Worm (Caenorhabditis elegans) whole organism, midembryonic: Measurements from ENCODE around the gene Y46C8AM.1.

Experiments
- T22C8.4 ChIP-seq: fragments of 200-800 bp; sonication (Bioruptor generic); IDR thresholded peaks from 2 replicates; pipeline ENCODE4 v1.3.6; 2022; ENCODE audit warnings: missing genetic modification characterization, missing compliant biosample characterization
- cog-1 ChIP-seq: sonication (generic microtip); optimal IDR thresholded peaks from 2 replicates; lab custom pipeline; 2016; ENCODE audit warnings: missing genetic modification characterization, missing compliant biosample characterization
- flt-1 ChIP-seq: fragments of 200-800 bp; sonication (Bioruptor generic); IDR thresholded peaks from 2 replicates; pipeline ENCODE4 v1.3.6; 2022; ENCODE audit warnings: missing genetic modification characterization, missing compliant biosample characterization
- klf-2 ChIP-seq: fragments of 200-800 bp; sonication (Bioruptor generic); conservative IDR thresholded peaks from 2 replicates; pipeline ENCODE4 v1.3.6; 2022; ENCODE audit warnings: missing genetic modification reagents, missing genetic modification characterization, missing compliant biosample characterization
- med-1 ChIP-seq: sonication (generic microtip); optimal IDR thresholded peaks from 2 replicates; lab custom pipeline; 2017; ENCODE audit warnings: missing genetic modification characterization, mild to moderate bottlenecking, missing compliant biosample characterization, antibody characterized with exemption, missing genetic modification reagents; ENCODE audit not compliant: insufficient read depth
- ref-1 ChIP-seq: fragments of 200-800 bp; sonication (Bioruptor generic); conservative IDR thresholded peaks from 2 replicates; pipeline ENCODE4 v1.3.6; 2022; ENCODE audit warnings: missing genetic modification reagents, missing genetic modification characterization, missing compliant biosample characterization
- tab-1 ChIP-seq: fragments of 200-800 bp; sonication (Bioruptor generic); IDR thresholded peaks from 2 replicates; pipeline ENCODE4 v1.3.6; 2022; ENCODE audit warnings: missing genetic modification characterization, missing compliant biosample characterization
- ztf-23 ChIP-seq: fragments of 200-800 bp; sonication (Bioruptor generic); IDR thresholded peaks from 2 replicates; pipeline ENCODE4 v1.3.6; 2022; ENCODE audit warnings: missing genetic modification reagents, missing genetic modification characterization, missing compliant biosample characterization
- ztf-29 ChIP-seq: fragments of 200-800 bp; sonication (Bioruptor generic); IDR thresholded peaks from 2 replicates; pipeline ENCODE4 v1.3.6; 2022; ENCODE audit warnings: missing genetic modification reagents, missing genetic modification characterization, missing compliant biosample characterization

Gene Y46C8AM.1

DNA sequence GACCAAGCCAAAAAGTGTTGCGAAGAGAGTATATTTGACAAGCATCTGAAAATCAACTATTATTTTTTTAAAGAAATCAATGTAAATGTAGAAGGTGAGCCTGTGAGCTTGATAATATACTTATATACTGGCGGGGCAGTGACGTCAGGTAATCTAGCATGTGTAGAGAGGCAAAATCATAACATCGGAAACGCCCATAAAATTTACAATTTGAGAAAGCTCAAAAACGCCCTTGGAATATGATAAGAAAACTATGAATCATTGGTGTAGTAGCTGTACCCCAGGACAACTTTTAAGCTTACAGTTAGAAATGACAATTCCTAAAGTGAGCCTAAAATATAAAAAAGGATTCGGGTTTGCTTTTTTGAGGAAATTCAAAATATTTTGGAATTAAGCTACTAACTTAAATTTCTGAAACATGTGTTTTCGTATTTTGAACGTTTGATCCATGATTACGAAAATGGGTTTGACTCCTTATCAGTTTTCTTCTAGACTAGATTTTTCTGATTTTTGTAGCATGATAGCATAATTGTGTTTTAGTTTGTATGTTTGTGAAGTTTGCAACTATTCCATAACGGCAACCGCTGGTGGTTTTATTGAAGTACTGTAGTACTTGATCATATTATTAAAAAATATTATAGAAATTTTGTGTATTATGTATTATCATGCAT lies 20.9 kb upstream of the Y46C8AM.1 start, which contains the start of gene clec-174:
Gene clec-174 (minus strand): TSS at position 51 of the 671 bp plus-strand sequence.
- TF ChIP-seq flt-1 (GFP tag; lab: Robert Waterston, UW) (no peak), ztf-23 (GFP tag; lab: Robert Waterston, UW) (no peak), cog-1 (no peak), tab-1 (GFP tag; lab: Robert Waterston, UW) (no peak), T22C8.4 (GFP tag; lab: Robert Waterston, UW) (no peak), ref-1 (GFP tag; lab: Robert Waterston, UW) (no peak), ztf-29 (GFP tag; lab: Robert Waterston, UW) (no peak), med-1 (GFP tag; lab: Kevin White, UChicago) (no peak), klf-2 (no peak)

DNA sequence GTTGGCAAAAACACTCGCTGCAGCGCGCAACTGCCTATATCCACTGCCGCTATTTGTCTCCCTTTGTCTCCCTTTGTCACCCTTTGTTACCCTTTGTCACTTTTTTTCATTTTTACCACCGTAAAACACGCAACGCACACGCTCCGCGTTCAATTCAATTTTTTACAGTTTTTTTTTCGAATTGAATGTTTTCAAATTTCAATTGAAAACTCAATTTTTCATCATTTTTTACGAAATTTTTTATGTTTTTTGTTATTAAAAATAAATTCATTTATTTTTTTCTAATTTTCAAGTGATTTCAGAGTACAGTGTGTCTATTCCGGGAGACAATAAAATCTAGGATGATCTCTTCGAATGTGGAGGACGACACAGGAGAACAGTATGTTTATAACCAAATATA lies 19.7 kb upstream of the Y46C8AM.1 start, which contains the start of gene Y46C8AL.11:
Gene Y46C8AL.11 (plus strand): TSS at position 301 of the 400 bp plus-strand sequence.
- TF ChIP-seq klf-2 (no peak), tab-1 (GFP tag; lab: Robert Waterston, UW) (no peak), T22C8.4 (GFP tag; lab: Robert Waterston, UW) (no peak), flt-1 (GFP tag; lab: Robert Waterston, UW) (no peak), med-1 (GFP tag; lab: Kevin White, UChicago) (no peak), ztf-29 (GFP tag; lab: Robert Waterston, UW) (no peak), cog-1 (no peak), ztf-23 (GFP tag; lab: Robert Waterston, UW) (no peak), ref-1 (GFP tag; lab: Robert Waterston, UW) (no peak)

DNA sequence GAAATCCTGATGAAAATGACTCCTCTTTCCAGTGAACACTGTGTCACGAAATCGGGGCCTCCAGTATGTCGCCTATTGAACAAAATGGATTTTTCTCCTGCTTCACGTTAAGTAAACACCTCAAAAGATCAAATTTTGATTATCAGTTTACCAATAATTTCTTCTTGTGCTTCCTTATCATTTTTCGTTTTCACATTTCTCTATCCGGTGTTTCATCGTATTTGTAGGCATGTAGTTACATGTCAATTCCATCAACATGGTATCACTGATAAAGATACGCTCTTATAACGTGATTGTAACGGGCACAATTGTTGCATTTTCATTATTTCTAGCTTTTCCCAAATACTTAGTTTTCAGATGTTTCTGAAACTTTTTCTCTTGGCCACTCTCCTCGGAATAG lies 18.2 kb upstream of the Y46C8AM.1 start, which contains the start of gene clec-72:
Gene clec-72 (plus strand): TSS at position 358 of the 400 bp plus-strand sequence.
- TF ChIP-seq ref-1 (GFP tag; lab: Robert Waterston, UW): no peak
- no peak for TF ChIP-seq T22C8.4 (GFP tag; lab: Robert Waterston, UW)
- TF ChIP-seq ztf-29 (GFP tag; lab: Robert Waterston, UW): no peak
- TF ChIP-seq ztf-23 (GFP tag; lab: Robert Waterston, UW): no peak
- TF ChIP-seq med-1 (GFP tag; lab: Kevin White, UChicago): no peak
- no peak for TF ChIP-seq flt-1 (GFP tag; lab: Robert Waterston, UW)
- no peak for TF ChIP-seq klf-2
- no peak for TF ChIP-seq cog-1
- no peak for TF ChIP-seq tab-1 (GFP tag; lab: Robert Waterston, UW)

DNA sequence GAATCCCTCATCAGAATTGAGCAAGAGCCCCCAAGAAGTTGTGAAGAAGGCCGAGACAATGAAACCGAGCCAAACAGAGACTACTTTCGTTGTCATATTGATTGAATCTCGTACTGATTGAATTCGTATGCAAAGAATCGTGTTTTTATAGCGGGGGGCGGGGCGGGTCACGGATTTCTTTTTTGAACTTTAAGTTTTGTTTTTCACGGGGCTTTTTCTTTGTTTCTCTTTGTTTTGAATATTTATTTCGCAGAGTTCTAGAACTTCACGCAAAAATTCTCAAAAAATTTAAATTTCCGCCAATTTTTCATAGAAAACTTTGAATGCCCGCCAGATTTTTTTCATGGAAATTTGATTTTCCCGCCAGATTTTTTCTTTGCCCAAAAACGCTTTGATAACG lies 6.6 kb upstream of the Y46C8AM.1 start, which contains the start of gene clec-73:
Gene clec-73 (minus strand): TSS at position 101 of the 400 bp plus-strand sequence.
- TF ChIP-seq ztf-23 (GFP tag; lab: Robert Waterston, UW): no peak
- TF ChIP-seq ztf-29 (GFP tag; lab: Robert Waterston, UW): no peak
- no peak for TF ChIP-seq cog-1
- TF ChIP-seq flt-1 (GFP tag; lab: Robert Waterston, UW): no peak
- no peak for TF ChIP-seq T22C8.4 (GFP tag; lab: Robert Waterston, UW)
- no peak for TF ChIP-seq klf-2
- no peak for TF ChIP-seq tab-1 (GFP tag; lab: Robert Waterston, UW)
- TF ChIP-seq med-1 (GFP tag; lab: Kevin White, UChicago): no peak
- no peak for TF ChIP-seq ref-1 (GFP tag; lab: Robert Waterston, UW)

DNA sequence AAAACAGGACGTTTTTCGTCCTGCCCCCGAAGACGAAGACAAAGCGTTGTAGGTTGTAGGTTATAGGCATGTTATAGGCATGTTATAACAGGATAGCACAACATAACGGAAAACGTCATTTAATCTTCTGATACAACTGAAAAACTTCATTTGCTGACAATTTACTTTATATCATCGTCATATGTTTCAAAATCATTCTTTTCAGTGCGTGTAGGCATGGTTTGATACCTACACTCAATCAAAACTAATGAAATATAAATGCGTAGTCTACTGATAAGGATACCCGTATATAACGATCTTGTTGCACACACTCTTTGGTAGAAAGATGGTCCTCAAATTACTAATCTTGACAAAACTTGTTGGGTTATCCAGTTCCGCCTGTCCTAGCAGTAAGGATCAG lies 6.0 kb upstream of the Y46C8AM.1 start, which contains the start of gene clec-74:
Gene clec-74 (plus strand): TSS at position 301 of the 400 bp plus-strand sequence.
- no peak for TF ChIP-seq ztf-29 (GFP tag; lab: Robert Waterston, UW)
- no peak for TF ChIP-seq klf-2
- TF ChIP-seq flt-1 (GFP tag; lab: Robert Waterston, UW): no peak
- TF ChIP-seq ztf-23 (GFP tag; lab: Robert Waterston, UW): no peak
- TF ChIP-seq med-1 (GFP tag; lab: Kevin White, UChicago): no peak
- TF ChIP-seq cog-1: no peak
- no peak for TF ChIP-seq tab-1 (GFP tag; lab: Robert Waterston, UW)
- no peak for TF ChIP-seq ref-1 (GFP tag; lab: Robert Waterston, UW)
- no peak for TF ChIP-seq T22C8.4 (GFP tag; lab: Robert Waterston, UW)

DNA sequence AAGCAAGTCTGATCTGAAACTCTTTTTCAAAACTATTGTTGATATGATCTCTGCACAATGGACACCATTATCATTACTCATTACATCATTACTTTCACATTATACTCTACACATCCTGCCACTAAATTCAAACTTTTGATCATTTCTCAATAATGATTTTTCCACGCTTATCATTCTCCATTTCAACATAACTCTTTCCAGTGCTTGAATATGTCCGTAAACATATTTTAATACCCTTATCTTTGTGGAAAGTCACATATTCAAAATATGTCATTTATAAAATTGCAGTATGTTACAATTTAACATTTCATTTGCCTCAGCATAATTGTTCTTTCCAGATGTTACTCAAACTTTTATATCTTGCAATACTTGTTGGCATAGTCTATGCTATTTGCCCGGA lies 2.3 kb upstream of the Y46C8AM.1 start, which contains the start of gene clec-75:
Gene clec-75 (plus strand): TSS at position 339 of the 400 bp plus-strand sequence.
- TF ChIP-seq T22C8.4 (GFP tag; lab: Robert Waterston, UW): no peak
- TF ChIP-seq ztf-23 (GFP tag; lab: Robert Waterston, UW): no peak
- no peak for TF ChIP-seq flt-1 (GFP tag; lab: Robert Waterston, UW)
- no peak for TF ChIP-seq ztf-29 (GFP tag; lab: Robert Waterston, UW)
- no peak for TF ChIP-seq med-1 (GFP tag; lab: Kevin White, UChicago)
- TF ChIP-seq klf-2: no peak
- TF ChIP-seq ref-1 (GFP tag; lab: Robert Waterston, UW): no peak
- TF ChIP-seq tab-1 (GFP tag; lab: Robert Waterston, UW): no peak
- no peak for TF ChIP-seq cog-1

DNA sequence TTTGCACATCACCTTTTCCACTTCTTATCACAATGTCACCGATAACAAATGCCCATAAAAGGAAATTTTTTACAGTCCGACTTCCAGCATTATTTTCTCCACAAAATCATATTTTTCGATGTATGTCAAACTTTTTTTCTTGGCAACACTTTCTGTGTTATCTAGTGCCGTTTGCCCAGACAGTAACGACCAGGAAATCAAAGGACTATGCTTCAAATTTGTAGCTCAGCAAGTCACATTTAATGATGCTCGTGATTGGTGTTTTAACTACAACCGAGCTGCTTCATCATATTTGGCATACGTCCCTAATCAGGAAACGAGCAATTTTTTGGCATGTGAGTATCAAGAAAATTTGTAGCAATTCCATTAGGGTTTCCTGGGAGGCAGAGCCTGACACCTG lies 814 bp downstream of the Y46C8AM.1 start:
- TF ChIP-seq tab-1 (GFP tag; lab: Robert Waterston, UW): no peak
- no peak for TF ChIP-seq ztf-23 (GFP tag; lab: Robert Waterston, UW)
- no peak for TF ChIP-seq med-1 (GFP tag; lab: Kevin White, UChicago)
- TF ChIP-seq T22C8.4 (GFP tag; lab: Robert Waterston, UW): no peak
- TF ChIP-seq ref-1 (GFP tag; lab: Robert Waterston, UW): no peak
- TF ChIP-seq ztf-29 (GFP tag; lab: Robert Waterston, UW): no peak
- TF ChIP-seq cog-1: no peak
- TF ChIP-seq klf-2: no peak
- no peak for TF ChIP-seq flt-1 (GFP tag; lab: Robert Waterston, UW)

DNA sequence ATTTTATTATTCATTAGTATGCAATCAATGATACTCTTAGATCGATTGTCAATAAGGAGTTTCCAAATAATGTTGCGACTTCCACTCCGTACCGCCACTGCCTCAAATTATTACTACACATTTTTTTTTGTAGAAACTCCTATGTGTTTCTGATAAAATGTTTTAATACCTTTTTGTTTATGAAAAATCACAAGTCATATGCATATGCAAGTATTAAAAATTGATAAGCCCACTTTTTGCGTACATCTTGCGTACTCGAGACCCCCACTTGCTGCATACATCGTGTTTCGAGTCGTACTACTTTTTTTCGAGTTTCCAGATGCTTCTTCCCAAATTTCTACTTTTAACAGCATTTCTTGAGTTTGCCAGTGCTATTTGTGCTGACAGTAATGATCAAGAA lies 2.3 kb downstream of the Y46C8AM.1 start, which contains the start of gene clec-76:
Gene clec-76 (plus strand): TSS at position 234 of the 400 bp plus-strand sequence.
- TF ChIP-seq ref-1 (GFP tag; lab: Robert Waterston, UW): no peak

DNA sequence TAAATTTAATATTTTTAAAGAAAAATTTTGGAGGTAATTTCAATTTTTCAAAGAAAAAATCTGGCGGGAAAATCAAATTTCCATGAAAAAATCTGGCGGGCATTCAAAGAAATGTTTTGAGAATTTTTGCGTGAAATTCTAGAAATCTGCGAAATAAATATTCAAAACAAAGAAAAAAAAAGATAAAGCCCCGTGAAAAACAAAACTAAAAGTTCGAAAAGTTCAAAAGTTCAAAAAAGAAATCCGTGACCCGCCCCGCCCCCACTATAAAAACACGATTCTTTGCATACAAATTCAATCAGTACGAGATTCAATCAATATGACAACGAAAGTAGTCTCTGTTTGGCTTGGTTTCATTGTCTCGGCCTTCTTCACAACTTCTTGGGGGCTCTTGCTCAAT lies 10.4 kb downstream of the Y46C8AM.1 start, which contains the start of gene clec-79:
Gene clec-79 (plus strand): TSS at position 301 of the 400 bp plus-strand sequence.
- TF ChIP-seq tab-1 (GFP tag; lab: Robert Waterston, UW): no peak
- TF ChIP-seq flt-1 (GFP tag; lab: Robert Waterston, UW): no peak
